Worm (Caenorhabditis elegans): ENCODE results near the gene dylt-3.

Gene dylt-3

ce11 chrII:8216433-8216832 is 34.9 kb downstream of the dylt-3 start, which contains the start of gene M110.3 (continued):
- TF ChIP-seq lsy-2 (tag; optimal IDR thresholded peaks at IDR 0.05) (peak; percentile 66 to 77), elt-3 (tag; optimal IDR thresholded peaks at IDR 0.05) (peak in 2 of 6 experiments; percentile 2 to 17), nhr-85 (tag) (peak; percentile 67), ceh-88 (GFP tag; IDR thresholded peaks at IDR 0.05) (no peak), unc-98 (GFP tag; IDR thresholded peaks at IDR 0.05) (no peak), fkh-10 (GFP tag; optimal IDR thresholded peaks at IDR 0.05) (no peak), blmp-1 (tag; optimal IDR thresholded peaks at IDR 0.05) (peak; percentile 64), dsc-1 (tag; optimal IDR thresholded peaks at IDR 0.05) (peak; percentile 29), F16B12.6 (tag; optimal IDR thresholded peaks at IDR 0.05) (no peak), zag-1 (tag; optimal IDR thresholded peaks at IDR 0.05) (no peak), egl-27 (tag; optimal IDR thresholded peaks at IDR 0.05) (no peak), pqm-1 (tag; optimal IDR thresholded peaks at IDR 0.05) (no peak), ama-1 (optimal IDR thresholded peaks at IDR 0.05) (no peak), dpl-1 (GFP tag; optimal IDR thresholded peaks at IDR 0.05) (peak; percentile 18 to 58 (median 42)), mab-9 (GFP tag; IDR thresholded peaks at IDR 0.05) (no peak), irx-1 (tag; optimal IDR thresholded peaks at IDR 0.05) (no peak), nhr-11 (tag; optimal IDR thresholded peaks at IDR 0.05) (no peak), sox-4 (tag; optimal IDR thresholded peaks at IDR 0.05) (no peak), elt-2 (tag; optimal IDR thresholded peaks at IDR 0.05) (no peak), lin-14 (GFP tag; optimal IDR thresholded peaks at IDR 0.05) (peak; percentile 68), efl-3 (GFP tag; optimal IDR thresholded peaks at IDR 0.05) (no peak), nhr-19 (GFP tag; conservative IDR thresholded peaks at IDR 0.05) (no peak), fos-1 (tag; optimal IDR thresholded peaks at IDR 0.05) (no peak), snu-23 (GFP tag; optimal IDR thresholded peaks at IDR 0.05) (peak; percentile 64), nhr-90 (tag; optimal IDR thresholded peaks at IDR 0.05; ENCODE audit: poor library complexity) (no peak), zip-4 (GFP tag; optimal IDR thresholded peaks at IDR 0.05) (peak; percentile 47), nhr-77 (tag; optimal IDR thresholded peaks at IDR 0.05) (peak; percentile 25), sptf-1 (tag; optimal IDR thresholded peaks at IDR 0.05) (no peak), C16A3.4 (tag; optimal IDR thresholded peaks at IDR 0.05) (peak; percentile 35), unc-30 (tag; optimal IDR thresholded peaks at IDR 0.05) (no peak), lin-13 (GFP tag; optimal IDR thresholded peaks at IDR 0.05) (no peak), lin-15B (tag; optimal IDR thresholded peaks at IDR 0.05) (peak; percentile 2), lin-35 (GFP tag; optimal IDR thresholded peaks at IDR 0.05) (peak; percentile 47 to 63), hlh-17 (GFP tag; optimal IDR thresholded peaks at IDR 0.05; ENCODE audit: borderline replicate concordance) (no peak), nhr-12 (tag; optimal IDR thresholded peaks at IDR 0.05) (no peak), vab-15 (tag; optimal IDR thresholded peaks at IDR 0.05) (no peak), alr-1 (tag; optimal IDR thresholded peaks at IDR 0.05; ENCODE audit: borderline replicate concordance) (no peak), nhr-28 (tag; optimal IDR thresholded peaks at IDR 0.05) (no peak), hlh-4 (tag; optimal IDR thresholded peaks at IDR 0.05) (no peak), fkh-4 (tag; optimal IDR thresholded peaks at IDR 0.05; ENCODE audit: borderline replicate concordance) (no peak), nhr-84 (tag; optimal IDR thresholded peaks at IDR 0.05) (no peak), tlp-1 (tag; optimal IDR thresholded peaks at IDR 0.05) (no peak), Y116A8C.19 (tag; optimal IDR thresholded peaks at IDR 0.05; ENCODE audit: borderline replicate concordance) (no peak), snpc-4 (tag; optimal IDR thresholded peaks at IDR 0.05) (no peak), aly-2 (tag; optimal IDR thresholded peaks at IDR 0.05) (no peak), unc-130 (tag; optimal IDR thresholded peaks at IDR 0.05) (no peak), aha-1 (tag; optimal IDR thresholded peaks at IDR 0.05) (no peak), xbp-1 (tag; optimal IDR thresholded peaks at IDR 0.05) (peak; percentile 38), tbx-2 (tag; optimal IDR thresholded peaks at IDR 0.05) (peak; percentile 28), nhr-71 (tag; optimal IDR thresholded peaks at IDR 0.05) (peak; percentile 61), C34B4.2 (tag; optimal IDR thresholded peaks at IDR 0.05) (no peak), C04F5.9 (tag; optimal IDR thresholded peaks at IDR 0.05) (peak; percentile 44), ceh-90 (tag; optimal IDR thresholded peaks at IDR 0.05) (no peak)
